Fruit fly (Drosophila melanogaster) whole organism, prepupa: ENCODE data around the gene CG14506.

Experiments used
- Blimp-1 ChIP-seq: fragments of 200-800 bp; sonication (Bioruptor generic); optimal IDR thresholded peaks from 3 replicates; lab custom pipeline; 2017; ENCODE audit warnings: missing biosample characterization, missing genetic modification characterization, mild to moderate bottlenecking, moderate library complexity, missing genetic modification reagents
- CG10631 ChIP-seq: fragments of 200-800 bp; sonication (Bioruptor generic); optimal IDR thresholded peaks from 2 replicates; lab custom pipeline; 2016; ENCODE audit warnings: missing biosample characterization, missing genetic modification characterization
- CG10669 ChIP-seq: fragments of 200-800 bp; sonication (Bioruptor generic); optimal IDR thresholded peaks from 3 replicates; lab custom pipeline; 2018; ENCODE audit warnings: missing biosample characterization, mild to moderate bottlenecking, missing genetic modification characterization, moderate library complexity
- CG11762 ChIP-seq: fragments of 200-800 bp; sonication (Bioruptor generic); optimal IDR thresholded peaks from 3 replicates; lab custom pipeline; 2016; ENCODE audit warnings: missing biosample characterization, missing genetic modification characterization; ENCODE audit not compliant: insufficient read depth
- CG11902 ChIP-seq: fragments of 200-800 bp; sonication (Bioruptor generic); optimal IDR thresholded peaks from 3 replicates; lab custom pipeline; 2016; ENCODE audit warnings: missing biosample characterization, missing genetic modification characterization
- CG15336 ChIP-seq: fragments of 200-800 bp; sonication (Bioruptor generic); IDR thresholded peaks from 2 replicates; pipeline ENCODE4 v1.3.6; 2022; ENCODE audit warnings: missing biosample characterization, missing genetic modification characterization
- CG1621 ChIP-seq: fragments of 200-800 bp; sonication (Bioruptor generic); optimal IDR thresholded peaks from 3 replicates; lab custom pipeline; 2018; ENCODE audit warnings: missing biosample characterization, mild to moderate bottlenecking, missing genetic modification characterization
- CG34406 ChIP-seq: fragments of 200-800 bp; sonication (Bioruptor generic); optimal IDR thresholded peaks from 3 replicates; lab custom pipeline; 2016; ENCODE audit warnings: missing biosample characterization, missing genetic modification characterization
- CG4318 ChIP-seq: fragments of 200-800 bp; sonication (Bioruptor generic); optimal IDR thresholded peaks from 3 replicates; lab custom pipeline; 2017; ENCODE audit warnings: missing biosample characterization, mild to moderate bottlenecking, missing genetic modification characterization
- CG6163 ChIP-seq: fragments of 200-800 bp; sonication (Bioruptor generic); IDR thresholded peaks from 3 replicates; pipeline ENCODE4 v1.3.6; 2022; ENCODE audit warnings: missing biosample characterization, missing genetic modification characterization
- CG6276 ChIP-seq: fragments of 200-800 bp; sonication (Bioruptor generic); optimal IDR thresholded peaks from 2 replicates; lab custom pipeline; 2017; ENCODE audit warnings: missing biosample characterization, mild to moderate bottlenecking, missing genetic modification characterization
- CG6792 ChIP-seq: fragments of 200-800 bp; sonication (Bioruptor generic); optimal IDR thresholded peaks from 3 replicates; lab custom pipeline; 2016; ENCODE audit warnings: missing biosample characterization, missing genetic modification characterization
- CG6808 ChIP-seq: fragments of 200-800 bp; sonication (Bioruptor generic); optimal IDR thresholded peaks from 3 replicates; lab custom pipeline; 2017; ENCODE audit warnings: missing biosample characterization, missing genetic modification characterization, mild to moderate bottlenecking, moderate library complexity, missing genetic modification reagents
- CG6854 ChIP-seq: fragments of 200-800 bp; sonication (Bioruptor generic); optimal IDR thresholded peaks from 2 replicates; lab custom pipeline; 2017; ENCODE audit warnings: missing biosample characterization, mild to moderate bottlenecking, missing genetic modification characterization
- CG7368 ChIP-seq: fragments of 200-800 bp; sonication (Bioruptor generic); optimal IDR thresholded peaks from 3 replicates; lab custom pipeline; 2016; ENCODE audit warnings: missing biosample characterization, missing genetic modification characterization
- CG8119 ChIP-seq: fragments of 200-800 bp; sonication (Bioruptor generic); IDR thresholded peaks from 3 replicates; pipeline ENCODE4 v1.3.6; 2022; ENCODE audit warnings: missing biosample characterization, missing genetic modification characterization
- CG8319 ChIP-seq: fragments of 200-800 bp; sonication (Bioruptor generic); optimal IDR thresholded peaks from 3 replicates; lab custom pipeline; 2016; ENCODE audit warnings: missing biosample characterization, missing genetic modification characterization
- CG9139 ChIP-seq: fragments of 200-800 bp; sonication (Bioruptor generic); optimal IDR thresholded peaks from 3 replicates; lab custom pipeline; 2017; ENCODE audit warnings: missing biosample characterization, mild to moderate bottlenecking, missing genetic modification characterization
- Eip75B ChIP-seq: fragments of 200-800 bp; sonication (Bioruptor generic); optimal IDR thresholded peaks from 3 replicates; lab custom pipeline; 2016; ENCODE audit warnings: missing biosample characterization, missing genetic modification characterization
- Eip78C ChIP-seq: fragments of 200-800 bp; sonication (Bioruptor generic); peaks from one replicate; lab custom pipeline; 2016; ENCODE audit warnings: missing biosample characterization, missing genetic modification characterization
- Ets96B ChIP-seq: fragments of 200-800 bp; optimal IDR thresholded peaks from 2 replicates; lab custom pipeline; 2019; ENCODE audit warnings: missing biosample characterization, mild to moderate bottlenecking, missing genetic modification characterization, moderate library complexity
- Gug ChIP-seq: fragments of 200-800 bp; sonication (Bioruptor generic); IDR thresholded peaks from 2 replicates; pipeline ENCODE4 v1.3.6; 2022; ENCODE audit warnings: missing biosample characterization, missing genetic modification characterization
- Hr38 ChIP-seq: sonication (Bioruptor generic); optimal IDR thresholded peaks from 2 replicates; lab custom pipeline; 2016; ENCODE audit warnings: missing biosample characterization, missing genetic modification characterization
- Hr4 ChIP-seq: fragments of 200-800 bp; sonication (Bioruptor generic); optimal IDR thresholded peaks from 3 replicates; lab custom pipeline; 2016; ENCODE audit warnings: missing biosample characterization, missing genetic modification characterization
- OdsH ChIP-seq: fragments of 200-800 bp; sonication (Bioruptor generic); optimal IDR thresholded peaks from 3 replicates; lab custom pipeline; 2016; ENCODE audit warnings: missing biosample characterization, missing genetic modification characterization
- Sox102F ChIP-seq: fragments of 200-800 bp; sonication (Bioruptor generic); optimal IDR thresholded peaks from 2 replicates; lab custom pipeline; 2016; ENCODE audit warnings: missing biosample characterization, mild to moderate bottlenecking, missing genetic modification characterization
- Sox15 ChIP-seq: fragments of 200-800 bp; sonication (Bioruptor generic); optimal IDR thresholded peaks from 3 replicates; lab custom pipeline; 2016; ENCODE audit warnings: missing biosample characterization, missing genetic modification characterization
- achi ChIP-seq: fragments of 200-800 bp; sonication (Bioruptor generic); optimal IDR thresholded peaks from 3 replicates; lab custom pipeline; 2016; ENCODE audit warnings: missing biosample characterization, missing genetic modification characterization
- acj6 ChIP-seq: fragments of 200-800 bp; sonication (Bioruptor generic); optimal IDR thresholded peaks from 3 replicates; lab custom pipeline; 2016; ENCODE audit warnings: missing biosample characterization, missing genetic modification characterization
- dsx ChIP-seq: fragments of 200-800 bp; optimal IDR thresholded peaks from 3 replicates; lab custom pipeline; 2019; ENCODE audit warnings: missing biosample characterization, mild to moderate bottlenecking, missing genetic modification characterization, moderate library complexity; ENCODE audit not compliant: poor library complexity, severe bottlenecking
- eg ChIP-seq: fragments of 200-800 bp; sonication (Bioruptor generic); IDR thresholded peaks from 3 replicates; pipeline ENCODE4 v1.3.6; 2022; ENCODE audit warnings: missing biosample characterization, missing genetic modification characterization
- esn ChIP-seq: fragments of 200-800 bp; sonication (Bioruptor generic); optimal IDR thresholded peaks from 2 replicates; lab custom pipeline; 2016; ENCODE audit warnings: missing biosample characterization, mild to moderate bottlenecking, missing genetic modification characterization, moderate library complexity
- lz ChIP-seq: fragments of 200-800 bp; sonication (Bioruptor generic); optimal IDR thresholded peaks from 3 replicates; lab custom pipeline; 2016; ENCODE audit warnings: missing biosample characterization, missing genetic modification characterization
- pdm3 ChIP-seq: fragments of 200-800 bp; sonication (Bioruptor generic); optimal IDR thresholded peaks from 3 replicates; lab custom pipeline; 2016; ENCODE audit warnings: missing biosample characterization, missing genetic modification characterization
- salr ChIP-seq, 2 experiments: fragments of 200-800 bp; sonication (Bioruptor generic); optimal IDR thresholded peaks; 3 replicates each; lab custom pipeline; 2016 to 2018; ENCODE audit warnings: missing biosample characterization in 2 of 2, missing genetic modification characterization in 2 of 2, mild to moderate bottlenecking in 1 of 2
- ss ChIP-seq, 2 experiments: fragments of 200-800 bp; sonication (Bioruptor generic); optimal IDR thresholded peaks; 2 replicates in 1 of 2; 3 replicates in 1 of 2; lab custom pipeline; 2017 to 2018; ENCODE audit warnings: mild to moderate bottlenecking in 2 of 2, missing biosample characterization in 2 of 2, missing genetic modification characterization in 2 of 2, moderate library complexity in 1 of 2
- svp ChIP-seq: fragments of 200-800 bp; sonication (Bioruptor generic); peaks from one replicate; lab custom pipeline; 2016; ENCODE audit warnings: missing biosample characterization, missing genetic modification characterization
- vri ChIP-seq: fragments of 200-800 bp; sonication (Bioruptor generic); optimal IDR thresholded peaks from 3 replicates; lab custom pipeline; 2016; ENCODE audit warnings: missing biosample characterization, mild to moderate bottlenecking, missing genetic modification characterization

The CG14506 gene

dm6 chr3R:29250272-29251018 is 46.5 kb downstream of the CG14506 start, which contains the start of gene SP1029:
Gene SP1029, minus strand, starts transcription at chr3R:29250451.
- TF ChIP-seq CG8119 (GFP tag; lab: Robert Waterston, UW), result peak; percentile 15; the same call in 1 of the 3 replicates
- no peak for TF ChIP-seq CG4318
- TF ChIP-seq salr (GFP tag; optimal IDR thresholded peaks at IDR 0.05; lab: Kevin White, UChicago), result no peak
- TF ChIP-seq Ets96B, result no peak
- TF ChIP-seq CG9139 (GFP tag; lab: Kevin White, UChicago), result no peak
- no peak for TF ChIP-seq CG10631 (GFP tag; lab: Kevin White, UChicago)
- no peak for TF ChIP-seq svp (GFP tag; lab: Kevin White, UChicago)
- no peak for TF ChIP-seq CG6854 (GFP tag; lab: Kevin White, UChicago)
- no peak for TF ChIP-seq CG10669
- TF ChIP-seq CG11902, result no peak
- TF ChIP-seq Sox102F (GFP tag; lab: Kevin White, UChicago), result no peak
- TF ChIP-seq Eip75B (GFP tag; lab: Kevin White, UChicago), result no peak
- no peak for TF ChIP-seq lz (GFP tag; lab: Kevin White, UChicago)
- no peak for TF ChIP-seq CG8319 (GFP tag; lab: Kevin White, UChicago)
- TF ChIP-seq Gug (GFP tag; lab: Robert Waterston, UW), result no peak
- no peak for TF ChIP-seq esn (GFP tag; lab: Kevin White, UChicago)
- no peak for TF ChIP-seq Hr4 (GFP tag; lab: Kevin White, UChicago)
- TF ChIP-seq vri (GFP tag; lab: Kevin White, UChicago), result no peak
- no peak for TF ChIP-seq OdsH (GFP tag; lab: Kevin White, UChicago)
- no peak for TF ChIP-seq CG34406
- TF ChIP-seq achi (GFP tag; lab: Kevin White, UChicago), result no peak
- TF ChIP-seq dsx, result no peak
- peak; percentile 35; the same call in 2 of the 3 replicates for TF ChIP-seq CG6163 (GFP tag; lab: Robert Waterston, UW)
- no peak for TF ChIP-seq Sox15 (GFP tag; lab: Kevin White, UChicago)
- TF ChIP-seq CG6276, result peak; percentile 26
- TF ChIP-seq acj6 (GFP tag; lab: Kevin White, UChicago), result no peak
- TF ChIP-seq CG7368, result no peak
- TF ChIP-seq CG1621 (tag; lab: Kevin White, UChicago), result no peak
- no peak for TF ChIP-seq Hr38
- no peak for TF ChIP-seq Blimp-1
- TF ChIP-seq Eip78C (GFP tag; lab: Kevin White, UChicago), result peak; percentile 27
- TF ChIP-seq pdm3 (GFP tag; lab: Kevin White, UChicago), result no peak
- peak; percentile 60; the same call in 2 of the 3 replicates for TF ChIP-seq eg
- peak; percentile 17 to 48 for TF ChIP-seq ss (GFP tag; optimal IDR thresholded peaks at IDR 0.05; lab: Kevin White, UChicago)
- TF ChIP-seq CG6808 (GFP tag; lab: Kevin White, UChicago), result peak; percentile 37
- peak; percentile 44; the same call in 1 of the 2 replicates for TF ChIP-seq CG15336 (GFP tag; lab: Robert Waterston, UW)
- no peak for TF ChIP-seq CG11762 (GFP tag; lab: Kevin White, UChicago)
- TF ChIP-seq CG6792 (GFP tag; lab: Kevin White, UChicago), result no peak

- TF ChIP-seq svp (GFP tag; lab: Kevin White, UChicago), result peak; percentile 9
- no peak for TF ChIP-seq Sox15 (GFP tag; lab: Kevin White, UChicago)
- TF ChIP-seq Hr38, result no peak
Measured at dm6 chr3R:29244727-29245126, 52.3 kb downstream of the CG14506 start, which contains the start of gene CG31445. Gene CG31445, minus strand, starts transcription at chr3R:29244827.
